Fruit fly (Drosophila melanogaster) whole organism, prepupa: ENCODE results near the gene CG14183.

Source experiments
- Blimp-1 ChIP-seq: fragments of 200-800 bp; sonication (Bioruptor generic); optimal IDR thresholded peaks from 3 replicates; lab custom pipeline; 2017; ENCODE audit warnings: missing biosample characterization, missing genetic modification characterization, mild to moderate bottlenecking, moderate library complexity, missing genetic modification reagents
- CG10631 ChIP-seq: fragments of 200-800 bp; sonication (Bioruptor generic); optimal IDR thresholded peaks from 2 replicates; lab custom pipeline; 2016; ENCODE audit warnings: missing biosample characterization, missing genetic modification characterization
- CG10669 ChIP-seq: fragments of 200-800 bp; sonication (Bioruptor generic); optimal IDR thresholded peaks from 3 replicates; lab custom pipeline; 2018; ENCODE audit warnings: missing biosample characterization, mild to moderate bottlenecking, missing genetic modification characterization, moderate library complexity
- CG11294 ChIP-seq: fragments of 200-800 bp; sonication (Bioruptor generic); IDR thresholded peaks from 2 replicates; pipeline ENCODE4 v1.3.6; 2022; ENCODE audit warnings: missing biosample characterization, missing genetic modification characterization
- CG11762 ChIP-seq: fragments of 200-800 bp; sonication (Bioruptor generic); optimal IDR thresholded peaks from 3 replicates; lab custom pipeline; 2016; ENCODE audit warnings: missing biosample characterization, missing genetic modification characterization; ENCODE audit not compliant: insufficient read depth
- CG11902 ChIP-seq: fragments of 200-800 bp; sonication (Bioruptor generic); optimal IDR thresholded peaks from 3 replicates; lab custom pipeline; 2016; ENCODE audit warnings: missing biosample characterization, missing genetic modification characterization
- CG15336 ChIP-seq: fragments of 200-800 bp; sonication (Bioruptor generic); IDR thresholded peaks from 2 replicates; pipeline ENCODE4 v1.3.6; 2022; ENCODE audit warnings: missing biosample characterization, missing genetic modification characterization
- CG1621 ChIP-seq: fragments of 200-800 bp; sonication (Bioruptor generic); optimal IDR thresholded peaks from 3 replicates; lab custom pipeline; 2018; ENCODE audit warnings: missing biosample characterization, mild to moderate bottlenecking, missing genetic modification characterization
- CG16779 ChIP-seq: fragments of 200-800 bp; sonication (Bioruptor generic); optimal IDR thresholded peaks from 3 replicates; lab custom pipeline; 2017; ENCODE audit warnings: missing biosample characterization, mild to moderate bottlenecking, missing genetic modification characterization
- CG34406 ChIP-seq: fragments of 200-800 bp; sonication (Bioruptor generic); optimal IDR thresholded peaks from 3 replicates; lab custom pipeline; 2016; ENCODE audit warnings: missing biosample characterization, missing genetic modification characterization
- CG3919 ChIP-seq: fragments of 200-800 bp; sonication (Bioruptor generic); optimal IDR thresholded peaks from 3 replicates; lab custom pipeline; 2016; ENCODE audit warnings: missing biosample characterization, missing genetic modification characterization
- CG6163 ChIP-seq: fragments of 200-800 bp; sonication (Bioruptor generic); IDR thresholded peaks from 3 replicates; pipeline ENCODE4 v1.3.6; 2022; ENCODE audit warnings: missing biosample characterization, missing genetic modification characterization
- CG6792 ChIP-seq: fragments of 200-800 bp; sonication (Bioruptor generic); optimal IDR thresholded peaks from 3 replicates; lab custom pipeline; 2016; ENCODE audit warnings: missing biosample characterization, missing genetic modification characterization
- CG6808 ChIP-seq: fragments of 200-800 bp; sonication (Bioruptor generic); optimal IDR thresholded peaks from 3 replicates; lab custom pipeline; 2017; ENCODE audit warnings: missing biosample characterization, missing genetic modification characterization, mild to moderate bottlenecking, moderate library complexity, missing genetic modification reagents
- CG6854 ChIP-seq: fragments of 200-800 bp; sonication (Bioruptor generic); optimal IDR thresholded peaks from 2 replicates; lab custom pipeline; 2017; ENCODE audit warnings: missing biosample characterization, mild to moderate bottlenecking, missing genetic modification characterization
- CG8119 ChIP-seq: fragments of 200-800 bp; sonication (Bioruptor generic); IDR thresholded peaks from 3 replicates; pipeline ENCODE4 v1.3.6; 2022; ENCODE audit warnings: missing biosample characterization, missing genetic modification characterization
- CG9139 ChIP-seq: fragments of 200-800 bp; sonication (Bioruptor generic); optimal IDR thresholded peaks from 3 replicates; lab custom pipeline; 2017; ENCODE audit warnings: missing biosample characterization, mild to moderate bottlenecking, missing genetic modification characterization
- Eip75B ChIP-seq: fragments of 200-800 bp; sonication (Bioruptor generic); optimal IDR thresholded peaks from 3 replicates; lab custom pipeline; 2016; ENCODE audit warnings: missing biosample characterization, missing genetic modification characterization
- Eip78C ChIP-seq: fragments of 200-800 bp; sonication (Bioruptor generic); peaks from one replicate; lab custom pipeline; 2016; ENCODE audit warnings: missing biosample characterization, missing genetic modification characterization
- Ets21C ChIP-seq: fragments of 200-800 bp; sonication (Bioruptor generic); optimal IDR thresholded peaks from 3 replicates; lab custom pipeline; 2016; ENCODE audit warnings: missing biosample characterization, missing genetic modification characterization
- Gug ChIP-seq: fragments of 200-800 bp; sonication (Bioruptor generic); IDR thresholded peaks from 2 replicates; pipeline ENCODE4 v1.3.6; 2022; ENCODE audit warnings: missing biosample characterization, missing genetic modification characterization
- Hr38 ChIP-seq: sonication (Bioruptor generic); optimal IDR thresholded peaks from 2 replicates; lab custom pipeline; 2016; ENCODE audit warnings: missing biosample characterization, missing genetic modification characterization
- Hr4 ChIP-seq: fragments of 200-800 bp; sonication (Bioruptor generic); optimal IDR thresholded peaks from 3 replicates; lab custom pipeline; 2016; ENCODE audit warnings: missing biosample characterization, missing genetic modification characterization
- Met ChIP-seq: fragments of 200-800 bp; sonication (Bioruptor generic); optimal IDR thresholded peaks from 3 replicates; lab custom pipeline; 2016; ENCODE audit warnings: missing biosample characterization, missing genetic modification characterization
- Smox ChIP-seq: fragments of 200-800 bp; sonication (Bioruptor generic); optimal IDR thresholded peaks from 3 replicates; lab custom pipeline; 2016; ENCODE audit warnings: missing biosample characterization, missing genetic modification characterization
- Sox15 ChIP-seq: fragments of 200-800 bp; sonication (Bioruptor generic); optimal IDR thresholded peaks from 3 replicates; lab custom pipeline; 2016; ENCODE audit warnings: missing biosample characterization, missing genetic modification characterization
- acj6 ChIP-seq: fragments of 200-800 bp; sonication (Bioruptor generic); optimal IDR thresholded peaks from 3 replicates; lab custom pipeline; 2016; ENCODE audit warnings: missing biosample characterization, missing genetic modification characterization
- cyc ChIP-seq: fragments of 200-800 bp; sonication (Bioruptor generic); optimal IDR thresholded peaks from 3 replicates; lab custom pipeline; 2016; ENCODE audit warnings: missing biosample characterization, missing genetic modification characterization
- dac ChIP-seq: fragments of 200-800 bp; sonication (Bioruptor generic); optimal IDR thresholded peaks from 2 replicates; lab custom pipeline; 2017; ENCODE audit warnings: missing biosample characterization, mild to moderate bottlenecking, missing genetic modification characterization
- dsx ChIP-seq: fragments of 200-800 bp; optimal IDR thresholded peaks from 3 replicates; lab custom pipeline; 2019; ENCODE audit warnings: missing biosample characterization, mild to moderate bottlenecking, missing genetic modification characterization, moderate library complexity; ENCODE audit not compliant: poor library complexity, severe bottlenecking
- eg ChIP-seq: fragments of 200-800 bp; sonication (Bioruptor generic); IDR thresholded peaks from 3 replicates; pipeline ENCODE4 v1.3.6; 2022; ENCODE audit warnings: missing biosample characterization, missing genetic modification characterization
- esn ChIP-seq: fragments of 200-800 bp; sonication (Bioruptor generic); optimal IDR thresholded peaks from 2 replicates; lab custom pipeline; 2016; ENCODE audit warnings: missing biosample characterization, mild to moderate bottlenecking, missing genetic modification characterization, moderate library complexity
- fkh ChIP-seq: fragments of 200-800 bp; sonication (Bioruptor generic); optimal IDR thresholded peaks from 3 replicates; lab custom pipeline; 2017; ENCODE audit warnings: missing biosample characterization, mild to moderate bottlenecking, missing genetic modification characterization, moderate library complexity
- net ChIP-seq: fragments of 200-800 bp; sonication (Bioruptor generic); optimal IDR thresholded peaks from 3 replicates; lab custom pipeline; 2016; ENCODE audit warnings: missing biosample characterization, missing genetic modification characterization
- pdm3 ChIP-seq: fragments of 200-800 bp; sonication (Bioruptor generic); optimal IDR thresholded peaks from 3 replicates; lab custom pipeline; 2016; ENCODE audit warnings: missing biosample characterization, missing genetic modification characterization
- ss ChIP-seq, 2 experiments: fragments of 200-800 bp; sonication (Bioruptor generic); optimal IDR thresholded peaks; 2 replicates in 1 of 2; 3 replicates in 1 of 2; lab custom pipeline; 2017 to 2018; ENCODE audit warnings: mild to moderate bottlenecking in 2 of 2, missing biosample characterization in 2 of 2, missing genetic modification characterization in 2 of 2, moderate library complexity in 1 of 2
- topi ChIP-seq: fragments of 200-800 bp; sonication (Bioruptor generic); optimal IDR thresholded peaks from 3 replicates; lab custom pipeline; 2016; ENCODE audit warnings: missing biosample characterization, missing genetic modification characterization
- vri ChIP-seq: fragments of 200-800 bp; sonication (Bioruptor generic); optimal IDR thresholded peaks from 3 replicates; lab custom pipeline; 2016; ENCODE audit warnings: missing biosample characterization, mild to moderate bottlenecking, missing genetic modification characterization

The CG14183 gene

DNA sequence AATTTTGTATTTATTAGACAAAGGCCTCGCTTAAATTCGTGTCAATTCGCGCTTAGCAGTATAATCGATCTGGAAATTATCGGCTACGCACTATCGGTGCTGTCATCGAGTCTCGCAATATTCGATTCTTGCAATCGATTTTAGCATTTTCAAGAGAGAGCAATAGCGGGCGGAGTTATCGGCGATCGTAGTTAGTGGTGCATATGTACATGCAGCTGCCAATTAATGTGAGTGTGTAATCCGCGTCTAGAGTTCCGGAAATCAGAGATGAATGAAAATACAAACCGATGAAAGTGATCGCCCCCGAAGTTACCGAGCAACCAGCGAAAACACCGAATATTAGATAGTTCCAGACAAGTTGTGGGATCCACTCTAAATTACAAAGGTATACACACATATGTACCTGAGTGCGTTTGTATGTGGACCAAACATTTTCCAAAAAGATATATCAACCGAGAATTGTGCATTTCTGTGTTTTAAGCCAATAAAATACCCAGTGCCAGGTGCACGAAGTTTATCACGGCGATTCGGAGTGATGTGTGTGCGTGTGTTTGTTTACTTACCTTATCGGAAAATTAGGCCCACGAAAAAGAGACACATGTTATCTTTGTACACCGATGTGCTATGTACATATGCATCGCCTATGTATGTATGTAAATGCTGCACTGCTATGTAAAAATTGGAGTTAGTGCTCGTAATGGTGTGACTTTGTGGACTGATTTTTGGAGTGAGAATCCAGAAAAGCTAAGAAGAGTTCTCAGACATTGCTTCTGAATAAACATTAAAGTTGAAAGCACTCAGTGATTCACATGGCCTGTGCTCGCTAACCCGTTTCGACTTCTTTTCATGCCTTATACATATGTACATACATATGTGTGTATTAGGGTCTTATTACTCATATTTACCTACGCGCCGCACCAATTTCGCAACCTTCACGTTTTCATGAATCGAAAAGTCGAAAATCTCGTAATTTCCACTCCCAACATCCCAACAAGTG, 21.1 kb downstream of the CG14183 start:
- no peak for TF ChIP-seq net
- TF ChIP-seq CG6854 (GFP tag; lab: Kevin White, UChicago) = no peak
- peak; percentile 87 for TF ChIP-seq fkh
- TF ChIP-seq topi (GFP tag; lab: Kevin White, UChicago) = no peak
- TF ChIP-seq Smox (GFP tag; lab: Kevin White, UChicago) = no peak
- TF ChIP-seq CG15336 (GFP tag; lab: Robert Waterston, UW) = no peak
- TF ChIP-seq Blimp-1 (GFP tag; lab: Kevin White, UChicago) = no peak
- no peak for TF ChIP-seq CG1621 (tag; lab: Kevin White, UChicago)
- TF ChIP-seq eg (GFP tag; lab: Robert Waterston, UW) = no peak

DNA sequence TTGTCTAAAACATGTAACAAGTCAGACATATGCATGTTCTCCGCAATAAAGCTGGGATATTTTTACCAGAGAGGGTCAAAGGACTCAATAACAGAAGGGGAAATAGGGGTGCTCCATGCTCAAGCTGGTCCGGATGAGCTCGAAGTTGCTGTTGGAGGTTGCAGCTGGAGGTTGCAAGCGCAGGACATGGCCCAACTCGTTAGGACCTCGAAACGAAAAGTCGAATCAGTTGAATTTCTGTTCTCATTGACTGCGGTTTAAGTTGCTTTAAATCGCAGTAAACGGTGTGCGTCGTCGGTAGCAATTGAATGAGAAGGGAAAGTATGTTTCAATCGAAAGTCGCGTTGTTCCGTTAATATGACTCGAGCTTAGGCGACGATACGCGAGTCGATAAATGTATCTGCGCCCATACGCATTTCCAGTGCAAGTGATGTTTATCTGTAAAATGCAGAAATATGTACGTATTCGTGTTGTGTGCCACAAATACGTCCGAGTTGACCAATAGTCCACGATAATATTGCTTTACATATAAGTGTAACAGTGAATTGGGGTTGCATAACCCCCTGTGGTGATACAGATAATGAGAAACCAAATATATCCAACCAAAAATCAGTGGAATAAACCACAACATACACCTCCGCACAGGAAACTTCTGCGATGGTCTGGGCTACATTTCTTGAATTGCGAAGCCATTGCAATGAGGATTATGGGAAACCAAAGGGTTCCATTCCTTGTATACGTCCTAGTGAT, 22.4 kb downstream of the CG14183 start, which contains the start of gene kug:
Gene kug, plus strand, starts transcription at position 269 of the 750 bp plus-strand sequence.
- TF ChIP-seq CG11902 (GFP tag; lab: Kevin White, UChicago) = no peak
- TF ChIP-seq CG3919 (GFP tag; lab: Kevin White, UChicago) = no peak
- TF ChIP-seq CG11762 (GFP tag; lab: Kevin White, UChicago) = no peak
- no peak for TF ChIP-seq CG11294 (GFP tag; lab: Robert Waterston, UW)

DNA sequence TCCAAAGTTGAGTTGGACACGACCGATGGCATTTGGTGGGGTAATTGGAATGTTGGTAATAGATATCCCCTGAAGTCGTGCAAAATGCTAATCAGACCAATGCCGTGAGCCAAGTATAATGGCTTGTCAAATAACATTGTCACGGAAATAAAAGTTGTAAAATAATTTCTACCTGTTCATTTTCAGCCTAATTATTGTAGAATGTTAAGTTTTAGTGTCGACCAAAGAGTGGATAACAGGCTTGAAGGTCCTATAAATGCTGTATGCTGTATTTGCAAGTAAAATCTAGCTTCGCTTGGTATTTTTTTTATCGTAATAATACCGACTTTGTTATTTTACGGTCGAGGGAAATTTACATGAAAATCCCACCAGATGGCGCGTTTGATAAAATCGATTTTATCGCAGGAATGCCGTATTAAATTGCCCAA, 23.2 kb downstream of the CG14183 start:
- no peak for TF ChIP-seq CG6792
- peak; percentile 61 for TF ChIP-seq Eip78C

DNA sequence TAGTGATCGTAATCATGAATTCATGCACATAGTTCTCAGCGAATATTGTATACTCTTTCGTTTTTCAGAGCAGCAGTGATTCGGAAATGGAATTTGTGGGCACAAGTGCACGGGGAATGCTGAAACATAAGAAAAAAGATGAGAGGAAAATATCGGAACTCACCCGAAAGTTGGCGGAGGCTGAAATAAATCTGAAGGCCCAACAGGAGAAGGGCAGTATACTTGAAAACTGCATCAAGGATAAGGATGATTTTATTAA, 24.5 kb downstream of the CG14183 start:
- TF ChIP-seq CG3919 (GFP tag; lab: Kevin White, UChicago) = no peak
- TF ChIP-seq CG10669 = peak; percentile 0
- TF ChIP-seq Ets21C = no peak
- no peak for TF ChIP-seq Eip78C

DNA sequence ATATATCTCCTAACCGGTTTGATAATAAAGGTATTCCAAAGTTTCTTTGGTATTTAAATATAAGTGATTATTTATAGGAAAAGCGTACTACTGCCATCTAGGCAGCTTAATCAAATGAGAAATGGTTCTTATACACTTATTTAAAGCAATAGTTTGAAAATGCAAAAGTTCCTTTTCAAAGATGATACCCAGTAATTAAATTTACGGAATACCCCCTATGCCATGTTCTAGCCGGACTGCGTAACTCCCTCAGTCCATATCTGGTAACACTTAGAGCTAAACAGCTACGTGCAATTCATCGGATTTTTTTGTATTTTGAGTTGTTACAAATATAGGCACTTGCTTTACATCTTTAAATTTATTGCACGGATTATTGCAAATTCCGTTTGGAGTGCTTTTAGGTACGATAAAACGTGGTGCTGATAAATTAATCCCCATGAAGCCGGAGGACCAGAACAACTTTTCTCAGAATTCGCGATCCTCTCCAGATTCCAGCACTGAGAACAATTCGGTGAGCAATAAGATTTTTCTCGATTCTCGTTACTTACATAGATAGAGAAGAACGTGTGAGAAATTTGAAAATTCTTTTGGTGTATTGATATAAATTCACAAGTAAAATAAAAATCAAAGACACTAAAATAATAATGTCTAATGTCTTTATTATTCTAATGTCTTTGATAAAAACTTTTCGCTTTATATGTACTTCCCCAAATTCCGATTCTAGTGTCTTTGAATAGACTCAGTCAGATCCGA, 25.0 kb downstream of the CG14183 start, which contains the start of gene CG7668:
Gene CG7668, plus strand, starts transcription at position 255 of the 753 bp plus-strand sequence.
- peak; percentile 91 for TF ChIP-seq dsx (GFP tag; lab: Kevin White, UChicago)
- peak; percentile 93 for TF ChIP-seq CG3919 (GFP tag; lab: Kevin White, UChicago)
- TF ChIP-seq cyc (GFP tag; lab: Kevin White, UChicago) = peak; percentile 89
- TF ChIP-seq CG8119 (GFP tag; lab: Robert Waterston, UW) = peak; percentile 92
- TF ChIP-seq CG11294 (GFP tag; lab: Robert Waterston, UW) = no peak; the same call in 1 of the 2 replicates
- TF ChIP-seq CG34406 (GFP tag; lab: Kevin White, UChicago) = peak; percentile 92
- TF ChIP-seq ss (GFP tag; optimal IDR thresholded peaks at IDR 0.05; lab: Kevin White, UChicago) = peak; percentile 80 to 88
- TF ChIP-seq topi (GFP tag; lab: Kevin White, UChicago) = peak; percentile 93
- peak; percentile 91 for TF ChIP-seq Hr4 (GFP tag; lab: Kevin White, UChicago)
- TF ChIP-seq CG10631 (GFP tag; lab: Kevin White, UChicago) = peak; percentile 89
- TF ChIP-seq Hr38 (GFP tag; lab: Kevin White, UChicago) = no peak
- TF ChIP-seq esn (GFP tag; lab: Kevin White, UChicago) = peak; percentile 96
- peak; percentile 57 for TF ChIP-seq dac (GFP tag; lab: Kevin White, UChicago)
- TF ChIP-seq eg (GFP tag; lab: Robert Waterston, UW) = no peak; the same call in 2 of the 3 replicates
- TF ChIP-seq CG1621 (tag; lab: Kevin White, UChicago) = peak; percentile 89
- TF ChIP-seq CG9139 (GFP tag; lab: Kevin White, UChicago) = peak; percentile 83
- no peak; the same call in 2 of the 3 replicates for TF ChIP-seq CG6163 (GFP tag; lab: Robert Waterston, UW)
- TF ChIP-seq vri (GFP tag; lab: Kevin White, UChicago) = peak; percentile 86
- peak; percentile 87 for TF ChIP-seq Sox15 (GFP tag; lab: Kevin White, UChicago)
- peak; percentile 82 for TF ChIP-seq CG11902 (GFP tag; lab: Kevin White, UChicago)
- peak; percentile 92 for TF ChIP-seq Met
- peak; percentile 94 for TF ChIP-seq acj6 (GFP tag; lab: Kevin White, UChicago)
- peak; percentile 88 for TF ChIP-seq CG6792
- TF ChIP-seq Eip75B = peak; percentile 92
- peak; percentile 92 for TF ChIP-seq pdm3 (GFP tag; lab: Kevin White, UChicago)
- peak; percentile 87 for TF ChIP-seq CG6808 (GFP tag; lab: Kevin White, UChicago)
- TF ChIP-seq Gug (GFP tag; lab: Robert Waterston, UW) = peak; percentile 84
- no peak for TF ChIP-seq CG16779 (tag; lab: Kevin White, UChicago)
